Fruit fly (Drosophila melanogaster) whole organism, embryonic: ENCODE measurements around the gene CG10587.

Experiments used
- ATbp ChIP-seq: fragments of 200-800 bp; sonication (Bioruptor generic); optimal IDR thresholded peaks from 2 replicates; lab custom pipeline; 2017; ENCODE audit warnings: missing biosample characterization, mild to moderate bottlenecking, missing genetic modification characterization, missing genetic modification reagents
- Asciz ChIP-seq: fragments of 200-800 bp; sonication (Bioruptor generic); optimal IDR thresholded peaks from 2 replicates; lab custom pipeline; 2017; ENCODE audit warnings: missing biosample characterization, mild to moderate bottlenecking, missing genetic modification characterization, missing genetic modification reagents
- Atf3 ChIP-seq: fragments of 200-800 bp; sonication (Bioruptor generic); optimal IDR thresholded peaks from 3 replicates; lab custom pipeline; 2016; ENCODE audit warnings: missing biosample characterization, missing genetic modification characterization
- CG1024 ChIP-seq: fragments of 200-800 bp; sonication (Bioruptor generic); IDR thresholded peaks from 2 replicates; pipeline ENCODE4 v1.3.6; 2022; ENCODE audit warnings: missing biosample characterization, missing genetic modification characterization
- CG10274 ChIP-seq: fragments of 200-800 bp; sonication (Bioruptor generic); optimal IDR thresholded peaks from 3 replicates; lab custom pipeline; 2017; ENCODE audit warnings: missing biosample characterization, mild to moderate bottlenecking, missing genetic modification characterization
- CG10366 ChIP-seq: fragments of 200-800 bp; sonication (Bioruptor generic); IDR thresholded peaks from 2 replicates; pipeline ENCODE4 v1.3.6; 2022; ENCODE audit warnings: missing biosample characterization, missing genetic modification characterization
- CG13424 ChIP-seq: fragments of 200-800 bp; sonication (Bioruptor generic); optimal IDR thresholded peaks from 2 replicates; lab custom pipeline; 2019; ENCODE audit warnings: missing biosample characterization, mild to moderate bottlenecking, missing genetic modification characterization, moderate library complexity
- CG13775 ChIP-seq: fragments of 200-800 bp; sonication (Bioruptor generic); optimal IDR thresholded peaks from 3 replicates; lab custom pipeline; 2017; ENCODE audit warnings: missing biosample characterization, mild to moderate bottlenecking, missing genetic modification characterization
- CG13894 ChIP-seq: fragments of 200-800 bp; sonication (Bioruptor generic); optimal IDR thresholded peaks from 3 replicates; lab custom pipeline; 2018; ENCODE audit warnings: missing biosample characterization, mild to moderate bottlenecking, missing genetic modification characterization, moderate library complexity
- CG14667 ChIP-seq: fragments of 200-800 bp; sonication (Bioruptor generic); IDR thresholded peaks from 2 replicates; pipeline ENCODE4 v1.3.6; 2022; ENCODE audit warnings: missing biosample characterization, missing genetic modification characterization
- CG14710 ChIP-seq: fragments of 200-800 bp; sonication (Bioruptor generic); optimal IDR thresholded peaks from 3 replicates; lab custom pipeline; 2019; ENCODE audit warnings: missing biosample characterization, mild to moderate bottlenecking, missing genetic modification characterization, moderate library complexity
- CG15269 ChIP-seq: fragments of 200-800 bp; sonication (Bioruptor generic); optimal IDR thresholded peaks from 2 replicates; lab custom pipeline; 2018; ENCODE audit warnings: missing biosample characterization, mild to moderate bottlenecking, missing genetic modification characterization, moderate library complexity
- CG15601 ChIP-seq: fragments of 200-800 bp; sonication (Bioruptor generic); optimal IDR thresholded peaks from 3 replicates; lab custom pipeline; 2019; ENCODE audit warnings: missing biosample characterization, mild to moderate bottlenecking, missing genetic modification characterization, moderate library complexity
- CG18262 ChIP-seq: fragments of 200-800 bp; optimal IDR thresholded peaks from 3 replicates; lab custom pipeline; 2019; ENCODE audit warnings: missing biosample characterization, mild to moderate bottlenecking, missing genetic modification characterization, moderate library complexity
- CG34224 ChIP-seq: fragments of 200-800 bp; sonication (Bioruptor generic); IDR thresholded peaks from 3 replicates; pipeline ENCODE4 v1.3.6; 2022; ENCODE audit warnings: missing biosample characterization, missing genetic modification characterization; ENCODE audit not compliant: partially characterized antibody
- CG7357 ChIP-seq: fragments of 200-800 bp; sonication (Bioruptor generic); IDR thresholded peaks from 3 replicates; pipeline ENCODE4 v1.3.6; 2022; ENCODE audit warnings: missing biosample characterization, missing genetic modification characterization
- CoRest ChIP-seq: fragments of 200-800 bp; sonication (Bioruptor generic); optimal IDR thresholded peaks from 3 replicates; lab custom pipeline; 2018; ENCODE audit warnings: missing biosample characterization, mild to moderate bottlenecking, missing genetic modification characterization, moderate library complexity
- D ChIP-seq, 2 experiments: fragments of 200-800 bp in 1 of 2; fragments of >200 bp in 1 of 2; sonication (Bioruptor generic) in 1 of 2; optimal IDR thresholded peaks; 2 replicates in 1 of 2; 3 replicates in 1 of 2; lab custom pipeline; 2017; ENCODE audit warnings: mild to moderate bottlenecking in 1 of 2, missing biosample characterization in 1 of 2, missing genetic modification characterization in 1 of 2, missing genetic modification reagents in 1 of 2
- Dbx ChIP-seq: fragments of 200-800 bp; sonication (Bioruptor generic); IDR thresholded peaks from 3 replicates; pipeline ENCODE4 v1.3.6; 2022; ENCODE audit warnings: missing biosample characterization, missing genetic modification characterization
- Dll ChIP-seq: fragments of 200-800 bp; sonication (Bioruptor generic); IDR thresholded peaks from 4 replicates; pipeline ENCODE4 v1.3.6; 2022; ENCODE audit warnings: missing biosample characterization, missing genetic modification characterization; ENCODE audit not compliant: partially characterized antibody
- Fer3 ChIP-seq: fragments of 200-800 bp; sonication (Bioruptor generic); optimal IDR thresholded peaks from 2 replicates; lab custom pipeline; 2018; ENCODE audit warnings: missing biosample characterization, mild to moderate bottlenecking, missing genetic modification characterization, moderate library complexity
- Hr39 ChIP-seq: fragments of >200 bp; optimal IDR thresholded peaks from 2 replicates; lab custom pipeline; 2017
- Lpt ChIP-seq: fragments of >200 bp; optimal IDR thresholded peaks from 2 replicates; lab custom pipeline; 2018; ENCODE audit warnings: missing biosample characterization, missing genetic modification characterization
- Meics ChIP-seq: fragments of 200-800 bp; sonication (Bioruptor generic); optimal IDR thresholded peaks from 2 replicates; lab custom pipeline; 2017; ENCODE audit warnings: missing biosample characterization, mild to moderate bottlenecking, missing genetic modification characterization
- Nf-YB ChIP-seq: fragments of 200-800 bp; sonication (Bioruptor generic); optimal IDR thresholded peaks from 3 replicates; lab custom pipeline; 2019; ENCODE audit warnings: missing biosample characterization, mild to moderate bottlenecking, missing genetic modification characterization, moderate library complexity
- Sox100B ChIP-seq: fragments of 200-800 bp; sonication (Bioruptor generic); optimal IDR thresholded peaks from 3 replicates; lab custom pipeline; 2018; ENCODE audit warnings: missing biosample characterization, mild to moderate bottlenecking, missing genetic modification characterization
- Xrp1 ChIP-seq: fragments of 200-800 bp; sonication (Bioruptor generic); IDR thresholded peaks from 2 replicates; pipeline ENCODE4 v1.3.6; 2022; ENCODE audit warnings: missing biosample characterization, missing genetic modification characterization
- br ChIP-seq: fragments of >200 bp; optimal IDR thresholded peaks from 2 replicates; lab custom pipeline; 2017
- bsh ChIP-seq, 2 experiments: fragments of 200-800 bp; sonication (Bioruptor generic); optimal IDR thresholded peaks; 2 replicates each; lab custom pipeline; 2017 to 2018; ENCODE audit warnings: mild to moderate bottlenecking in 2 of 2, missing biosample characterization in 2 of 2, missing genetic modification characterization in 2 of 2, moderate library complexity in 1 of 2
- caup ChIP-seq: fragments of 200-800 bp; sonication (Bioruptor generic); optimal IDR thresholded peaks from 3 replicates; lab custom pipeline; 2017; ENCODE audit warnings: missing biosample characterization, mild to moderate bottlenecking, missing genetic modification characterization, moderate library complexity; ENCODE audit not compliant: severe bottlenecking
- chif ChIP-seq, 2 experiments: fragments of 200-800 bp; sonication (Bioruptor generic); optimal IDR thresholded peaks; 3 replicates each; lab custom pipeline; 2016; ENCODE audit warnings: missing biosample characterization in 2 of 2, missing genetic modification characterization in 2 of 2
- dmrt99B ChIP-seq: fragments of 200-800 bp; sonication (Bioruptor generic); optimal IDR thresholded peaks from 2 replicates; lab custom pipeline; 2018; ENCODE audit warnings: missing biosample characterization, mild to moderate bottlenecking, missing genetic modification characterization, moderate library complexity
- fd64A ChIP-seq: fragments of 200-800 bp; sonication (Bioruptor generic); optimal IDR thresholded peaks from 3 replicates; lab custom pipeline; 2018; ENCODE audit warnings: missing biosample characterization, mild to moderate bottlenecking, missing genetic modification characterization
- ftz-f1 ChIP-seq: fragments of 200-800 bp; sonication (Bioruptor generic); optimal IDR thresholded peaks from 2 replicates; lab custom pipeline; 2016; ENCODE audit warnings: missing biosample characterization, missing genetic modification characterization
- gcm ChIP-seq: fragments of 200-800 bp; sonication (Bioruptor generic); optimal IDR thresholded peaks from 2 replicates; lab custom pipeline; 2019; ENCODE audit warnings: missing biosample characterization, mild to moderate bottlenecking, missing genetic modification characterization, moderate library complexity
- h ChIP-seq: fragments of >200 bp; optimal IDR thresholded peaks from 2 replicates; lab custom pipeline; 2017
- kni ChIP-seq: fragments of 200-800 bp; sonication (Bioruptor generic); optimal IDR thresholded peaks from 3 replicates; lab custom pipeline; 2017; ENCODE audit warnings: mild to moderate bottlenecking, missing biosample characterization, missing genetic modification reagents, missing genetic modification characterization
- lab ChIP-seq: fragments of 200-800 bp; sonication (Bioruptor generic); optimal IDR thresholded peaks from 3 replicates; lab custom pipeline; 2017; ENCODE audit warnings: missing biosample characterization, missing genetic modification characterization, mild to moderate bottlenecking, moderate library complexity, missing genetic modification reagents
- mld ChIP-seq: fragments of 200-800 bp; sonication (Bioruptor generic); IDR thresholded peaks from 3 replicates; pipeline ENCODE4 v1.3.6; 2022; ENCODE audit warnings: missing biosample characterization, missing genetic modification characterization; ENCODE audit not compliant: partially characterized antibody
- nerfin-1 ChIP-seq: fragments of 200-800 bp; sonication (Bioruptor generic); optimal IDR thresholded peaks from 3 replicates; lab custom pipeline; 2019; ENCODE audit warnings: missing biosample characterization, mild to moderate bottlenecking, missing genetic modification characterization, moderate library complexity
- nmo ChIP-seq: fragments of 200-800 bp; sonication (Bioruptor generic); optimal IDR thresholded peaks from 2 replicates; lab custom pipeline; 2018; ENCODE audit warnings: missing biosample characterization, mild to moderate bottlenecking, missing genetic modification characterization, moderate library complexity
- oc ChIP-seq: fragments of 200-800 bp; sonication (Bioruptor generic); optimal IDR thresholded peaks from 2 replicates; lab custom pipeline; 2018; ENCODE audit warnings: missing biosample characterization, mild to moderate bottlenecking, missing genetic modification characterization, moderate library complexity
- org-1 ChIP-seq: fragments of 200-800 bp; sonication (Bioruptor generic); optimal IDR thresholded peaks from 2 replicates; lab custom pipeline; 2017; ENCODE audit warnings: missing biosample characterization, missing genetic modification characterization
- pb ChIP-seq: fragments of 200-800 bp; sonication (Bioruptor generic); optimal IDR thresholded peaks from 3 replicates; lab custom pipeline; 2016; ENCODE audit warnings: missing biosample characterization, missing genetic modification characterization
- sim ChIP-seq: fragments of 200-800 bp; sonication (Bioruptor generic); IDR thresholded peaks from 2 replicates; pipeline ENCODE4 v1.3.6; 2022; ENCODE audit warnings: missing biosample characterization, missing genetic modification characterization
- sob ChIP-seq: fragments of 200-800 bp; sonication (Bioruptor generic); IDR thresholded peaks from 2 replicates; pipeline ENCODE4 v1.3.6; 2022; ENCODE audit warnings: missing biosample characterization, missing genetic modification characterization
- trem ChIP-seq: fragments of 200-800 bp; optimal IDR thresholded peaks from 3 replicates; lab custom pipeline; 2019; ENCODE audit warnings: missing biosample characterization, mild to moderate bottlenecking, missing genetic modification characterization, moderate library complexity
- zfh2 ChIP-seq: fragments of 200-800 bp; sonication (Bioruptor generic); optimal IDR thresholded peaks from 2 replicates; lab custom pipeline; 2016; ENCODE audit warnings: missing biosample characterization, missing genetic modification characterization

CG10587 gene

DNA sequence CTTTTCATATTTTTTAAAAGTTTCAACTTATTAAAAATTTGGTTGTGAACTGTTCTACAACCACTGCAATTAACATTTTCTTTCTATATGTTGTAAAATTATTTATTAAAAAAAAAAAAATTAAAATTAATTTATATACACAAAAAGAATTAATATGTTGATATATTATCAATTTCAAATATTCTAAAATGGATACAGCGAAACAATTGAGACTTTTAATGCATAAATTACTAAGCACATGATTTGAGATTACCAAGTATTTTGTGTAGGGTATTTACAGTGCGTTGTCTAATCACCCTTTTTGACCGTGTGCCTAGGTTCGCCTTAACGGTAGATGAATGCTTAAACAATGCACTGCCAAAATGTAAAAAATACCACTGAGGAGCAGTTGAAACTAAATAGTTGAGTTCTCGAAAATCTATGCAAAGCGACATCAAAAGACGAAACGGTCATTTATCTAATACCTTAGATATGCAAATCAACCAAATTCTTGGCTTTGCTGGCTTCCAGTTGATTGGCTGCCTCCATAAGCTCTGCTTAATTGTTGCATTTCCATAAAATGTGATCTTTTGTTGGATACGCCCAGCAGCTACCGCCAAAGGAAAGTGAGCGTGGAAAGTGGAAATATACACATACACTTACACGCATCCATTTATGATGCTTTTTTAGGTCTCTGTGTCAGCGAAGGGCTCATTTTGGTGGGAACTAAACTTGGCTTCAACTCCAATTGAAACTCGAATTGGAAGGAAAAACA lies 14.8 kb upstream of the CG10587 start (continued):
- TF ChIP-seq Atf3 (no peak), Nf-YB (GFP tag; lab: Kevin White, UChicago) (peak; percentile 36), nerfin-1 (no peak), bsh (GFP tag; optimal IDR thresholded peaks at IDR 0.05; lab: Kevin White, UChicago) (peak in 1 of 2 experiments; percentile 36), CG15601 (tag; lab: Kevin White, UChicago) (peak; percentile 4), Meics (GFP tag; lab: Kevin White, UChicago) (no peak), CoRest (tag; lab: Kevin White, UChicago) (peak; percentile 23), CG14710 (tag; lab: Kevin White, UChicago) (peak; percentile 5), CG15269 (tag; lab: Kevin White, UChicago) (no peak), ATbp (GFP tag; lab: Kevin White, UChicago) (peak; percentile 7), nmo (peak; percentile 34), Sox100B (peak; percentile 9), CG13424 (tag; lab: Kevin White, UChicago) (peak; percentile 18)

- TF ChIP-seq sim (GFP tag; lab: Robert Waterston, UW) (no peak), CG10274 (no peak), CG18262 (tag; lab: Kevin White, UChicago) (no peak), CG13775 (GFP tag; lab: Kevin White, UChicago) (no peak), D (optimal IDR thresholded peaks at IDR 0.05; lab: Kevin White, UChicago) (no peak), D (GFP tag; optimal IDR thresholded peaks at IDR 0.05; lab: Kevin White, UChicago) (no peak), br (no peak), caup (GFP tag; lab: Kevin White, UChicago) (no peak), Asciz (peak; percentile 15), Hr39 (lab: Kevin White, UChicago) (no peak), pb (GFP tag; lab: Kevin White, UChicago) (no peak), ftz-f1 (no peak), dmrt99B (tag; lab: Kevin White, UChicago) (no peak), zfh2 (GFP tag; lab: Kevin White, UChicago) (no peak), Xrp1 (GFP tag; lab: Robert Waterston, UW) (0 out of 2 replicates have a peak, but pooled peaks have one; percentile 24), chif (GFP tag; optimal IDR thresholded peaks at IDR 0.05; lab: Kevin White, UChicago) (no peak), CG34224 (GFP tag; lab: Robert Waterston, UW) (no peak), kni (peak; percentile 40), CG13894 (no peak), trem (tag; lab: Kevin White, UChicago) (no peak), Dbx (GFP tag; lab: Robert Waterston, UW) (no peak), sob (no peak), CG7357 (no peak), CG10366 (GFP tag; lab: Robert Waterston, UW) (no peak), ATbp (GFP tag; lab: Kevin White, UChicago) (peak; percentile 14), mld (GFP tag; lab: Robert Waterston, UW) (no peak), CoRest (tag; lab: Kevin White, UChicago) (no peak), gcm (GFP tag; lab: Kevin White, UChicago) (no peak), org-1 (no peak), Fer3 (tag; lab: Kevin White, UChicago) (no peak), CG14667 (GFP tag; lab: Robert Waterston, UW) (no peak), Dll (GFP tag; lab: Robert Waterston, UW) (no peak), fd64A (GFP tag; lab: Kevin White, UChicago) (peak; percentile 31), Lpt (GFP tag; lab: Kevin White, UChicago) (no peak), CG1024 (GFP tag; lab: Robert Waterston, UW) (0 out of 2 replicates have a peak, but pooled peaks have one; percentile 19), h (lab: Kevin White, UChicago) (no peak), lab (no peak), oc (peak; percentile 19)
These were observed 14.0 kb upstream of the CG10587 start for dm6 chr3L:20976383-20976782.
